Worm (Caenorhabditis elegans) whole organism, L1 larva: Measurements from ENCODE around the gene ham-1.

ENCODE experiments used
- C34B4.2 ChIP-seq: sonication (generic microtip); optimal IDR thresholded peaks from 2 replicates; lab custom pipeline; 2017; ENCODE audit warnings: mild to moderate bottlenecking, missing genetic modification characterization, missing compliant biosample characterization
- Y116A8C.19 ChIP-seq: sonication (generic microtip); optimal IDR thresholded peaks from 2 replicates; lab custom pipeline; 2016; ENCODE audit warnings: missing compliant biosample characterization, missing genetic modification characterization, borderline replicate concordance
- aly-2 ChIP-seq: fragments of 150-350 bp; optimal IDR thresholded peaks from 2 replicates; lab custom pipeline; 2014; ENCODE audit warnings: missing biosample characterization, missing genetic modification characterization
- blmp-1 ChIP-seq: fragments of 150-350 bp; optimal IDR thresholded peaks from 2 replicates; lab custom pipeline; 2014; ENCODE audit warnings: missing biosample characterization, missing genetic modification characterization
- ceh-82 ChIP-seq, 3 experiments: fragments of 150-350 bp in 1 of 3; sonication (generic microtip) in 2 of 3; optimal IDR thresholded peaks; 2 replicates each; lab custom pipeline; 2014 to 2017; ENCODE audit warnings: missing biosample characterization in 3 of 3, missing genetic modification characterization in 3 of 3
- ces-1 ChIP-seq: fragments of 150-350 bp; optimal IDR thresholded peaks from 2 replicates; lab custom pipeline; 2014; ENCODE audit warnings: missing biosample characterization, missing genetic modification reagents, missing genetic modification characterization
- dsc-1 ChIP-seq: sonication (generic microtip); optimal IDR thresholded peaks from 2 replicates; lab custom pipeline; 2016; ENCODE audit warnings: mild to moderate bottlenecking, missing genetic modification characterization, missing compliant biosample characterization
- efl-1 ChIP-seq, 4 experiments: fragments of 150-350 bp; optimal IDR thresholded peaks in 3 of 4; peaks in 1 of 4; 1 replicate in 1 of 4; 2 replicates in 3 of 4; lab custom pipeline; 2014; ENCODE audit warnings: missing biosample characterization in 2 of 4, missing genetic modification characterization in 2 of 4, missing genetic modification reagents in 2 of 4
- efl-3 ChIP-seq: fragments of 200-800 bp; sonication (Bioruptor generic); optimal IDR thresholded peaks from 2 replicates; lab custom pipeline; 2018; ENCODE audit warnings: mild to moderate bottlenecking, missing genetic modification characterization, missing compliant biosample characterization
- egl-13 ChIP-seq: sonication (generic microtip); optimal IDR thresholded peaks from 2 replicates; lab custom pipeline; 2016; ENCODE audit warnings: missing genotype, missing genetic modification reagents, missing genetic modification characterization, missing compliant biosample characterization
- elt-3 ChIP-seq, 6 experiments: fragments of 150-350 bp in 1 of 6; sonication (generic microtip); optimal IDR thresholded peaks; 2 replicates each; lab custom pipeline; 2017 to 2018; ENCODE audit warnings: missing biosample characterization in 6 of 6, missing genetic modification characterization in 6 of 6, inconsistent platforms in 1 of 6
- fos-1 ChIP-seq: fragments of 150-350 bp; optimal IDR thresholded peaks from 2 replicates; lab custom pipeline; 2014; ENCODE audit warnings: missing biosample characterization, missing genetic modification characterization
- hlh-4 ChIP-seq: sonication (generic microtip); optimal IDR thresholded peaks from 2 replicates; lab custom pipeline; 2016; ENCODE audit warnings: mild to moderate bottlenecking, missing genetic modification characterization, missing compliant biosample characterization
- hpl-2 ChIP-seq: fragments of 150-350 bp; optimal IDR thresholded peaks from 2 replicates; lab custom pipeline; 2014; ENCODE audit warnings: missing biosample characterization, missing genetic modification reagents, missing genetic modification characterization
- irx-1 ChIP-seq: sonication (generic microtip); optimal IDR thresholded peaks from 2 replicates; lab custom pipeline; 2016; ENCODE audit warnings: missing genetic modification characterization, missing compliant biosample characterization
- isw-1 ChIP-seq: fragments of 200-800 bp; sonication (Bioruptor generic); IDR thresholded peaks from 2 replicates; pipeline ENCODE4 v1.3.6; 2022; ENCODE audit warnings: missing genetic modification characterization, missing compliant biosample characterization
- jun-1 ChIP-seq: fragments of 150-350 bp; optimal IDR thresholded peaks from 2 replicates; lab custom pipeline; 2014; ENCODE audit warnings: missing biosample characterization, missing genetic modification reagents, missing genetic modification characterization
- lin-14 ChIP-seq: fragments of 200-800 bp; sonication (Bioruptor generic); optimal IDR thresholded peaks from 2 replicates; lab custom pipeline; 2018; ENCODE audit warnings: mild to moderate bottlenecking, missing genetic modification characterization, moderate library complexity, missing compliant biosample characterization
- lin-15B ChIP-seq: fragments of 150-350 bp; sonication (generic microtip); optimal IDR thresholded peaks from 3 replicates; lab custom pipeline; 2014; ENCODE audit warnings: missing biosample characterization, missing genetic modification characterization
- lin-35 ChIP-seq, 2 experiments: fragments of 150-350 bp; optimal IDR thresholded peaks; 2 replicates each; lab custom pipeline; 2014; ENCODE audit warnings: missing biosample characterization in 2 of 2, missing genetic modification characterization in 2 of 2, missing genetic modification reagents in 2 of 2
- lin-39 ChIP-seq: fragments of 150-350 bp; optimal IDR thresholded peaks from 2 replicates; lab custom pipeline; 2014; ENCODE audit warnings: missing biosample characterization, missing genetic modification reagents, missing genetic modification characterization
- lsy-2 ChIP-seq, 2 experiments: fragments of 150-350 bp; optimal IDR thresholded peaks; 2 replicates each; lab custom pipeline; 2014; ENCODE audit warnings: missing biosample characterization in 2 of 2, missing genetic modification characterization in 2 of 2
- mab-9 ChIP-seq: fragments of 200-800 bp; sonication (Bioruptor generic); IDR thresholded peaks from 2 replicates; pipeline ENCODE4 v1.3.6; 2022; ENCODE audit warnings: missing genetic modification reagents, missing genetic modification characterization, missing compliant biosample characterization
- mep-1 ChIP-seq: fragments of 150-350 bp; optimal IDR thresholded peaks from 2 replicates; lab custom pipeline; 2014; ENCODE audit warnings: missing biosample characterization, missing genetic modification characterization
- nhr-11 ChIP-seq: fragments of 150-350 bp; optimal IDR thresholded peaks from 2 replicates; lab custom pipeline; 2014; ENCODE audit warnings: missing biosample characterization, missing genetic modification characterization
- nhr-12 ChIP-seq: sonication (generic microtip); optimal IDR thresholded peaks from 2 replicates; lab custom pipeline; 2017; ENCODE audit warnings: missing biosample characterization, missing genetic modification characterization
- nhr-20 ChIP-seq: sonication (generic microtip); optimal IDR thresholded peaks from 2 replicates; lab custom pipeline; 2016; ENCODE audit warnings: mild to moderate bottlenecking, missing genetic modification characterization, missing compliant biosample characterization
- nhr-28 ChIP-seq: fragments of 150-350 bp; optimal IDR thresholded peaks from 2 replicates; lab custom pipeline; 2014; ENCODE audit warnings: missing biosample characterization, missing genetic modification characterization
- nhr-47 ChIP-seq: sonication (generic microtip); optimal IDR thresholded peaks from 2 replicates; lab custom pipeline; 2016; ENCODE audit warnings: mild to moderate bottlenecking, missing genetic modification characterization, moderate library complexity, missing compliant biosample characterization
- nhr-76 ChIP-seq: sonication (generic microtip); optimal IDR thresholded peaks from 2 replicates; lab custom pipeline; 2017; ENCODE audit warnings: missing biosample characterization, missing genetic modification characterization
- nhr-85 ChIP-seq: sonication (generic microtip); peaks from one replicate; lab custom pipeline; 2016; ENCODE audit warnings: missing genetic modification characterization, inconsistent platforms, missing compliant biosample characterization
- pag-3 ChIP-seq: sonication (generic microtip); optimal IDR thresholded peaks from 2 replicates; lab custom pipeline; 2017; ENCODE audit warnings: missing genetic modification characterization, mild to moderate bottlenecking, missing compliant biosample characterization, antibody characterized with exemption, borderline replicate concordance; ENCODE audit not compliant: insufficient read depth
- rnt-1 ChIP-seq: sonication (generic microtip); optimal IDR thresholded peaks from 2 replicates; lab custom pipeline; 2016; ENCODE audit warnings: mild to moderate bottlenecking, missing genetic modification characterization, moderate library complexity, missing compliant biosample characterization
- skn-1 ChIP-seq: fragments of 150-350 bp; optimal IDR thresholded peaks from 2 replicates; lab custom pipeline; 2014; ENCODE audit warnings: missing biosample characterization, missing genetic modification characterization
- snu-23 ChIP-seq: sonication (generic microtip); optimal IDR thresholded peaks from 2 replicates; lab custom pipeline; 2016; ENCODE audit warnings: missing genetic modification characterization, missing compliant biosample characterization
- sox-4 ChIP-seq: sonication (generic microtip); optimal IDR thresholded peaks from 2 replicates; lab custom pipeline; 2016; ENCODE audit warnings: missing genetic modification characterization, missing compliant biosample characterization
- tbx-2 ChIP-seq: sonication (generic microtip); optimal IDR thresholded peaks from 2 replicates; lab custom pipeline; 2016; ENCODE audit warnings: missing genetic modification characterization, missing compliant biosample characterization
- unc-130 ChIP-seq: fragments of 150-350 bp; optimal IDR thresholded peaks from 2 replicates; lab custom pipeline; 2017; ENCODE audit warnings: missing biosample characterization, missing genetic modification characterization, inconsistent platforms
- unc-62 ChIP-seq: fragments of 150-350 bp; optimal IDR thresholded peaks from 2 replicates; lab custom pipeline; 2014; ENCODE audit warnings: missing biosample characterization, missing genetic modification reagents, missing genetic modification characterization
- unc-98 ChIP-seq: fragments of 200-800 bp; sonication (Bioruptor generic); IDR thresholded peaks from 2 replicates; pipeline ENCODE4 v1.3.6; 2022; ENCODE audit warnings: missing genetic modification characterization, missing compliant biosample characterization
- xbp-1 ChIP-seq: sonication (generic microtip); optimal IDR thresholded peaks from 2 replicates; lab custom pipeline; 2016; ENCODE audit warnings: missing genetic modification characterization, missing compliant biosample characterization
- zag-1 ChIP-seq: fragments of 150-350 bp; optimal IDR thresholded peaks from 2 replicates; lab custom pipeline; 2014; ENCODE audit warnings: missing biosample characterization, missing genetic modification characterization

The ham-1 gene

DNA sequence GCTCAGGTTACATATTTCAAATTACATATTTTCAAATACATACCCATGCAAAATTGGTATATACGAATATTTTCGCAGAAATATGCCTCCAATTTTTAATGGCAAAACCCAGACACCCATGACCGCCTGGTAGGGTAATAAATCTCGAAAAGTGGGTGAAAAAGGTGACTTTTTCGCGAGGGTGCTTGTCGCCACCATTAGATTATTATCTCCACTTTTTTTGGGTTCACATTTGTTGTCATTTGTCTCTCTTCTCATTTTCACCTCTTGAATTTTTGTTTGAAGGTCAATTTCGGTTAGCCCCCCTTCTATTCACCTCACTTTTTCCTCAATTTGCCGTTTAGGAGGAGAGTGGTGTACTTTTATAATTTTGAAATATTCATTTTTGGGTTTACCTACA, 1.7 kb upstream of the ham-1 start:
- TF ChIP-seq lsy-2 (tag; optimal IDR thresholded peaks at IDR 0.05; lab: Kevin White, UChicago) (no peak), zag-1 (tag; lab: Kevin White, UChicago) (no peak), efl-1 (optimal IDR thresholded peaks at IDR 0.05; lab: Kevin White, UChicago) (no peak), efl-1 (GFP tag; optimal IDR thresholded peaks at IDR 0.05 in 1 of 2; lab: Kevin White, UChicago) (no peak), nhr-76 (tag; lab: Kevin White, UChicago) (no peak), hpl-2 (GFP tag; lab: Kevin White, UChicago) (no peak), nhr-85 (tag; lab: Kevin White, UChicago) (peak; percentile 84), unc-98 (GFP tag; lab: Robert Waterston, UW) (no peak), rnt-1 (tag; lab: Kevin White, UChicago) (no peak), nhr-20 (tag; lab: Kevin White, UChicago) (no peak), blmp-1 (peak; percentile 13), lin-15B (tag; lab: Kevin White, UChicago) (no peak), dsc-1 (tag; lab: Kevin White, UChicago) (no peak), fos-1 (tag; lab: Kevin White, UChicago) (no peak), jun-1 (tag; lab: Kevin White, UChicago) (no peak), mab-9 (GFP tag; lab: Robert Waterston, UW) (no peak), sox-4 (tag; lab: Kevin White, UChicago) (no peak), unc-62 (no peak), skn-1 (tag; lab: Kevin White, UChicago) (no peak), lin-14 (GFP tag; lab: Kevin White, UChicago) (peak; percentile 13)

DNA sequence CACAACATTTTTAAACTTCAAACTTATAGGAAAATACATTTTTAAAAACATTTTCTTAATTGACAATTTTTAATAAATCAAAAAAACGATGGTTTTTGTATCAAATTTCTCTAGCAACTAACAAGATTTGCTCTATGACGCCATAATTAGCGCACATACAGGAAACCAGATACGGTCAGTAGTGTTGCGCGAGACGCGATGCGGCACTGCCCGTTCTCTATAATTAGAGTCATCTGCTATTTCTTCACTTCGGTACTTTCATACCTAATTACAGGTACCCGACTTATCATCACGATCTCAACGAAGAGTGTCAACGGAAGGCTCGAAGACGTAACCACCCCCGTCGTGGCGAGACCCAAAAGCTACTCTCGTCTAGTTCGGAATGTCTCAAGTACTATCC, 2.6 kb downstream of the ham-1 start:
- TF ChIP-seq lin-39 (tag; lab: Kevin White, UChicago): no peak
- no peak for TF ChIP-seq lin-35 (GFP tag; optimal IDR thresholded peaks at IDR 0.05; lab: Kevin White, UChicago)
- TF ChIP-seq dsc-1 (tag; lab: Kevin White, UChicago): no peak
- TF ChIP-seq tbx-2 (tag; lab: Kevin White, UChicago): no peak
- no peak for TF ChIP-seq unc-130 (tag; lab: Kevin White, UChicago)
- no peak for TF ChIP-seq lin-14 (GFP tag; lab: Kevin White, UChicago)
- TF ChIP-seq ceh-82 (tag; optimal IDR thresholded peaks at IDR 0.05; lab: Kevin White, UChicago): no peak
- no peak for TF ChIP-seq ces-1 (GFP tag; lab: Kevin White, UChicago)
- TF ChIP-seq nhr-11: no peak
- TF ChIP-seq mep-1 (tag; lab: Kevin White, UChicago): no peak
- TF ChIP-seq hlh-4 (tag; lab: Kevin White, UChicago): no peak
- no peak for TF ChIP-seq C34B4.2 (tag; lab: Kevin White, UChicago)
- TF ChIP-seq fos-1 (tag; lab: Kevin White, UChicago): no peak
- no peak for TF ChIP-seq xbp-1 (tag; lab: Kevin White, UChicago)

DNA sequence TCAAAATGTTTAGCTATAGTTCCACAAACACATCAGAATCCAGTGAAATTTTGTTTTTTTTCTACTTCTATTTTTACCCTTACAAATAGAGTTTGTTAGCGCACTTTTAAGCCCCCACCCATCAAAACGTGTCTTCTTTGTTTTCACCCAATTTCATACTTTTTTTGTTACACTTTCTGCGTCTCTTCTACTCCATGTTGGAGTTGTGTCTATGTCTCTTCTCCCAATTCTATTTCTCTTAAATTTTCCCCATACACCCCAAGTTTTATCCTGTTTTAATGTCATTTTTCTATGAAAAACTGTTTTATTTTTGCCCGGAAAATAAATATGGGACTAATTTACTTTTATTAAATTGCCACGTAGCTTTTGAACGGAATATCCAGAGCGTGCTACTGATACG, 3.4 kb downstream of the ham-1 start:
- TF ChIP-seq snu-23 (GFP tag; lab: Kevin White, UChicago) (peak; percentile 2), Y116A8C.19 (tag; lab: Kevin White, UChicago) (no peak), lin-14 (GFP tag; lab: Kevin White, UChicago) (peak; percentile 14), pag-3 (tag; lab: Kevin White, UChicago) (no peak), irx-1 (tag; lab: Kevin White, UChicago) (no peak), nhr-28 (tag; lab: Kevin White, UChicago) (no peak), blmp-1 (peak; percentile 37), lsy-2 (tag; optimal IDR thresholded peaks at IDR 0.05; lab: Kevin White, UChicago) (peak in 1 of 2 experiments; percentile 35), ces-1 (GFP tag; lab: Kevin White, UChicago) (no peak), efl-1 (optimal IDR thresholded peaks at IDR 0.05; lab: Kevin White, UChicago) (peak; percentile 27 to 43), efl-1 (GFP tag; optimal IDR thresholded peaks at IDR 0.05 in 1 of 2; lab: Kevin White, UChicago) (peak in 1 of 2 experiments; percentile 81)
- TF ChIP-seq, all 84 proteins: peak for 5

DNA sequence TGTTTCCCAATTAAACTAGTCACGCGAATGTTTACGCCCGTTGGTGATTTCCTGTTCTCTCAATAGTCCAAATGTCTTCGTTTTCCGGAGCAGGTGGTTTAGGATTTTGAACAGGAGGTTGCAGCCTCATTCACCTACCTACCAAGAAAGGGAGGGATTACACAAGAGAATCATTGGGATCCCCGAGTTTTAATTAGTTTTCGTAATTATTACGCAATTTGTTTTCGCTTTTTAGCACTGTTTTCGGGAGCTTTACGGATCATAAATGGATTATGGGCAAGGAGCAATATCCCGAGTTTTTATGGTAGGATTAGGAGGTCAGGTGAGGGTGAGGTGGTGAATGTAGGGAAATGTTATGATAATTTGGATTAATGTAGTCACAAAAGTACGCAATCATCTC, 3.9 kb downstream of the ham-1 start:
- no peak for TF ChIP-seq lin-14 (GFP tag; lab: Kevin White, UChicago)
- TF ChIP-seq egl-13 (tag; lab: Kevin White, UChicago): no peak
- no peak for TF ChIP-seq nhr-12 (tag; lab: Kevin White, UChicago)
- no peak for TF ChIP-seq efl-3 (GFP tag; lab: Kevin White, UChicago)
- TF ChIP-seq blmp-1: no peak
- TF ChIP-seq aly-2 (tag; lab: Kevin White, UChicago): no peak
- no peak for TF ChIP-seq elt-3 (tag; optimal IDR thresholded peaks at IDR 0.05; lab: Kevin White, UChicago)
- no peak for TF ChIP-seq isw-1 (GFP tag; lab: Robert Waterston, UW)
- TF ChIP-seq nhr-47 (tag; lab: Kevin White, UChicago): no peak
